Fruit fly (Drosophila melanogaster) whole organism, embryonic: ENCODE data around the gene cbt.

ENCODE experiments used
- Aef1 ChIP-seq: fragments of 200-800 bp; sonication (Bioruptor generic); IDR thresholded peaks from 3 replicates; pipeline ENCODE4 v1.3.6; 2022; ENCODE audit warnings: missing biosample characterization, missing genetic modification characterization
- B-H2 ChIP-seq: fragments of 200-800 bp; sonication (Bioruptor generic); optimal IDR thresholded peaks from 2 replicates; lab custom pipeline; 2018; ENCODE audit warnings: missing biosample characterization, mild to moderate bottlenecking, missing genetic modification characterization
- C15 ChIP-seq: fragments of 200-800 bp; sonication (Bioruptor generic); IDR thresholded peaks from 3 replicates; pipeline ENCODE4 v1.3.6; 2022; ENCODE audit warnings: missing biosample characterization, missing genetic modification characterization
- CG10147 ChIP-seq: fragments of 200-800 bp; sonication (Bioruptor generic); optimal IDR thresholded peaks from 2 replicates; lab custom pipeline; 2019; ENCODE audit warnings: missing biosample characterization, mild to moderate bottlenecking, missing genetic modification characterization, moderate library complexity
- CG11456 ChIP-seq: fragments of 200-800 bp; sonication (Bioruptor generic); IDR thresholded peaks from 3 replicates; pipeline ENCODE4 v1.3.6; 2022; ENCODE audit warnings: missing biosample characterization, missing genetic modification characterization
- CG11696 ChIP-seq: fragments of 200-800 bp; sonication (Bioruptor generic); IDR thresholded peaks from 2 replicates; pipeline ENCODE4 v1.3.6; 2022; ENCODE audit warnings: missing biosample characterization, missing genetic modification characterization
- CG11723 ChIP-seq: fragments of 200-800 bp; sonication (Bioruptor generic); optimal IDR thresholded peaks from 2 replicates; lab custom pipeline; 2017; ENCODE audit warnings: missing biosample characterization, mild to moderate bottlenecking, missing genetic modification characterization
- CG13775 ChIP-seq: fragments of 200-800 bp; sonication (Bioruptor generic); optimal IDR thresholded peaks from 3 replicates; lab custom pipeline; 2017; ENCODE audit warnings: missing biosample characterization, mild to moderate bottlenecking, missing genetic modification characterization
- CG15073 ChIP-seq: fragments of 200-800 bp; sonication (Bioruptor generic); optimal IDR thresholded peaks from 2 replicates; lab custom pipeline; 2016; ENCODE audit warnings: missing biosample characterization, missing genetic modification characterization
- CG1529 ChIP-seq: fragments of 200-800 bp; sonication (Bioruptor generic); optimal IDR thresholded peaks from 3 replicates; lab custom pipeline; 2018; ENCODE audit warnings: missing biosample characterization, missing genetic modification characterization
- CG17359 ChIP-seq: fragments of 200-800 bp; sonication (Bioruptor generic); optimal IDR thresholded peaks from 3 replicates; lab custom pipeline; 2018; ENCODE audit warnings: missing biosample characterization, mild to moderate bottlenecking, missing genetic modification characterization, moderate library complexity
- CG2875 ChIP-seq: fragments of 200-800 bp; sonication (Bioruptor generic); optimal IDR thresholded peaks from 2 replicates; lab custom pipeline; 2017; ENCODE audit warnings: missing biosample characterization, mild to moderate bottlenecking, missing genetic modification characterization, missing genetic modification reagents
- CG31388 ChIP-seq: fragments of 200-800 bp; sonication (Bioruptor generic); optimal IDR thresholded peaks from 2 replicates; lab custom pipeline; 2016; ENCODE audit warnings: missing biosample characterization, missing genetic modification characterization
- CG3407 ChIP-seq: fragments of 200-800 bp; sonication (Bioruptor generic); optimal IDR thresholded peaks from 2 replicates; lab custom pipeline; 2018; ENCODE audit warnings: missing biosample characterization, mild to moderate bottlenecking, missing genetic modification characterization
- CG4282 ChIP-seq: fragments of 200-800 bp; sonication (Bioruptor generic); optimal IDR thresholded peaks from 2 replicates; lab custom pipeline; 2016; ENCODE audit warnings: missing biosample characterization, missing genetic modification characterization
- CG6683 ChIP-seq: fragments of 200-800 bp; sonication (Bioruptor generic); optimal IDR thresholded peaks from 2 replicates; lab custom pipeline; 2017; ENCODE audit warnings: missing biosample characterization, mild to moderate bottlenecking, missing genetic modification characterization, missing genetic modification reagents
- CG7745 ChIP-seq: fragments of 200-800 bp; sonication (Bioruptor generic); optimal IDR thresholded peaks from 2 replicates; lab custom pipeline; 2018; ENCODE audit warnings: missing biosample characterization, mild to moderate bottlenecking, missing genetic modification characterization, moderate library complexity
- CG7963 ChIP-seq: fragments of 200-800 bp; sonication (Bioruptor generic); IDR thresholded peaks from 3 replicates; pipeline ENCODE4 v1.3.6; 2022; ENCODE audit warnings: missing biosample characterization, missing genetic modification characterization; ENCODE audit not compliant: partially characterized antibody
- CG8388 ChIP-seq: fragments of 200-800 bp; sonication (Bioruptor generic); optimal IDR thresholded peaks from 2 replicates; lab custom pipeline; 2019; ENCODE audit warnings: missing biosample characterization, mild to moderate bottlenecking, missing genetic modification characterization, moderate library complexity
- CkIIα-i1 ChIP-seq: fragments of 200-800 bp; sonication (Bioruptor generic); IDR thresholded peaks from 2 replicates; pipeline ENCODE4 v1.3.6; 2022; ENCODE audit warnings: missing biosample characterization, missing genetic modification characterization
- Dek ChIP-seq: fragments of 200-800 bp; sonication (Bioruptor generic); optimal IDR thresholded peaks from 3 replicates; lab custom pipeline; 2019; ENCODE audit warnings: missing biosample characterization, mild to moderate bottlenecking, missing genetic modification characterization, moderate library complexity
- Dfd ChIP-seq, 2 experiments: fragments of >200 bp; optimal IDR thresholded peaks; 2 replicates each; lab custom pipeline; 2017; ENCODE audit warnings: missing biosample characterization in 2 of 2, missing genetic modification characterization in 2 of 2
- Fer3 ChIP-seq: fragments of 200-800 bp; sonication (Bioruptor generic); optimal IDR thresholded peaks from 2 replicates; lab custom pipeline; 2018; ENCODE audit warnings: missing biosample characterization, mild to moderate bottlenecking, missing genetic modification characterization, moderate library complexity
- NFAT ChIP-seq: fragments of 200-800 bp; sonication (Bioruptor generic); IDR thresholded peaks from 2 replicates; pipeline ENCODE4 v1.3.6; 2022; ENCODE audit warnings: missing biosample characterization, missing genetic modification characterization
- Rfx ChIP-seq: fragments of 200-800 bp; sonication (Bioruptor generic); IDR thresholded peaks from 2 replicates; pipeline ENCODE4 v1.3.6; 2022; ENCODE audit warnings: missing biosample characterization, missing genetic modification characterization
- Tbp ChIP-seq: fragments of >200 bp; optimal IDR thresholded peaks from 2 replicates; lab custom pipeline; 2018; ENCODE audit warnings: missing biosample characterization, missing genetic modification characterization
- bbx ChIP-seq: fragments of 200-800 bp; sonication (Bioruptor generic); IDR thresholded peaks from 2 replicates; pipeline ENCODE4 v1.3.6; 2022; ENCODE audit warnings: missing biosample characterization, missing genetic modification characterization; ENCODE audit not compliant: partially characterized antibody
- bcd ChIP-seq: fragments of 200-800 bp; sonication (Bioruptor generic); optimal IDR thresholded peaks from 2 replicates; lab custom pipeline; 2017; ENCODE audit warnings: missing biosample characterization, mild to moderate bottlenecking, missing genetic modification characterization
- caup ChIP-seq: fragments of 200-800 bp; sonication (Bioruptor generic); optimal IDR thresholded peaks from 3 replicates; lab custom pipeline; 2017; ENCODE audit warnings: missing biosample characterization, mild to moderate bottlenecking, missing genetic modification characterization, moderate library complexity; ENCODE audit not compliant: severe bottlenecking
- chif ChIP-seq, 2 experiments: fragments of 200-800 bp; sonication (Bioruptor generic); optimal IDR thresholded peaks; 3 replicates each; lab custom pipeline; 2016; ENCODE audit warnings: missing biosample characterization in 2 of 2, missing genetic modification characterization in 2 of 2
- croc ChIP-seq: fragments of 200-800 bp; sonication (Bioruptor generic); conservative IDR thresholded peaks from 3 replicates; pipeline ENCODE4 v1.3.6; 2022; ENCODE audit warnings: missing biosample characterization, missing genetic modification characterization
- ems ChIP-seq: fragments of 200-800 bp; sonication (Bioruptor generic); optimal IDR thresholded peaks from 3 replicates; lab custom pipeline; 2016; ENCODE audit warnings: missing biosample characterization, missing genetic modification characterization
- ftz-f1 ChIP-seq: fragments of 200-800 bp; sonication (Bioruptor generic); optimal IDR thresholded peaks from 2 replicates; lab custom pipeline; 2016; ENCODE audit warnings: missing biosample characterization, missing genetic modification characterization
- fu2 ChIP-seq: fragments of 200-800 bp; sonication (Bioruptor generic); optimal IDR thresholded peaks from 2 replicates; lab custom pipeline; 2016; ENCODE audit warnings: missing biosample characterization, missing genetic modification characterization
- insv ChIP-seq, 2 experiments: fragments of 200-800 bp; sonication (Bioruptor generic); optimal IDR thresholded peaks; 3 replicates each; lab custom pipeline; 2016 to 2018; ENCODE audit warnings: missing biosample characterization in 2 of 2, missing genetic modification characterization in 2 of 2
- knrl ChIP-seq: fragments of 200-800 bp; sonication (Bioruptor generic); IDR thresholded peaks from 3 replicates; pipeline ENCODE4 v1.3.6; 2022; ENCODE audit warnings: missing biosample characterization, missing genetic modification characterization; ENCODE audit not compliant: partially characterized antibody
- maf-S ChIP-seq: fragments of 200-800 bp; sonication (Bioruptor generic); optimal IDR thresholded peaks from 2 replicates; lab custom pipeline; 2016; ENCODE audit warnings: missing biosample characterization, missing genetic modification characterization
- otp ChIP-seq: fragments of 200-800 bp; sonication (Bioruptor generic); IDR thresholded peaks from 3 replicates; pipeline ENCODE4, ENCODE4 v1.3.6; 2022; ENCODE audit warnings: missing biosample characterization, missing genetic modification characterization
- pan ChIP-seq, 4 experiments: fragments of >200 bp in 3 of 4; fragments of 200-800 bp in 1 of 4; sonication (Bioruptor generic) in 1 of 4; optimal IDR thresholded peaks in 3 of 4; IDR thresholded peaks in 1 of 4; 2 replicates each; pipeline versions ENCODE4 v1.3.6 to Lab custom; 2017 to 2022; ENCODE audit warnings: missing biosample characterization in 2 of 4, missing genetic modification characterization in 2 of 4, mixed read lengths in 1 of 4
- run ChIP-seq: fragments of 200-800 bp; sonication (Bioruptor generic); optimal IDR thresholded peaks from 3 replicates; lab custom pipeline; 2018; ENCODE audit warnings: missing biosample characterization, mild to moderate bottlenecking, missing genetic modification characterization
- scrt ChIP-seq: fragments of 200-800 bp; sonication (Bioruptor generic); optimal IDR thresholded peaks from 2 replicates; lab custom pipeline; 2018; ENCODE audit warnings: missing biosample characterization, mild to moderate bottlenecking, missing genetic modification characterization, moderate library complexity
- stwl ChIP-seq: fragments of 200-800 bp; sonication (Bioruptor generic); optimal IDR thresholded peaks from 3 replicates; lab custom pipeline; 2018; ENCODE audit warnings: missing biosample characterization, mild to moderate bottlenecking, missing genetic modification characterization, moderate library complexity
- toy ChIP-seq: fragments of 200-800 bp; sonication (Bioruptor generic); IDR thresholded peaks from 2 replicates; pipeline ENCODE4 v1.3.6; 2022; ENCODE audit warnings: missing biosample characterization, missing genetic modification characterization
- unpg ChIP-seq: fragments of 200-800 bp; sonication (Bioruptor generic); optimal IDR thresholded peaks from 3 replicates; lab custom pipeline; 2018; ENCODE audit warnings: missing biosample characterization, mild to moderate bottlenecking, missing genetic modification characterization, moderate library complexity
- yki ChIP-seq: fragments of >200 bp; optimal IDR thresholded peaks from 3 replicates; lab custom pipeline; 2018
- zf30C ChIP-seq: fragments of 200-800 bp; sonication (Bioruptor generic); optimal IDR thresholded peaks from 3 replicates; lab custom pipeline; 2018; ENCODE audit warnings: missing biosample characterization, mild to moderate bottlenecking, missing genetic modification characterization
- zfh1 ChIP-seq: fragments of 200-800 bp; sonication (Bioruptor generic); IDR thresholded peaks from 3 replicates; pipeline ENCODE4 v1.3.6; 2022; ENCODE audit warnings: missing biosample characterization, missing genetic modification characterization

Gene cbt

DNA sequence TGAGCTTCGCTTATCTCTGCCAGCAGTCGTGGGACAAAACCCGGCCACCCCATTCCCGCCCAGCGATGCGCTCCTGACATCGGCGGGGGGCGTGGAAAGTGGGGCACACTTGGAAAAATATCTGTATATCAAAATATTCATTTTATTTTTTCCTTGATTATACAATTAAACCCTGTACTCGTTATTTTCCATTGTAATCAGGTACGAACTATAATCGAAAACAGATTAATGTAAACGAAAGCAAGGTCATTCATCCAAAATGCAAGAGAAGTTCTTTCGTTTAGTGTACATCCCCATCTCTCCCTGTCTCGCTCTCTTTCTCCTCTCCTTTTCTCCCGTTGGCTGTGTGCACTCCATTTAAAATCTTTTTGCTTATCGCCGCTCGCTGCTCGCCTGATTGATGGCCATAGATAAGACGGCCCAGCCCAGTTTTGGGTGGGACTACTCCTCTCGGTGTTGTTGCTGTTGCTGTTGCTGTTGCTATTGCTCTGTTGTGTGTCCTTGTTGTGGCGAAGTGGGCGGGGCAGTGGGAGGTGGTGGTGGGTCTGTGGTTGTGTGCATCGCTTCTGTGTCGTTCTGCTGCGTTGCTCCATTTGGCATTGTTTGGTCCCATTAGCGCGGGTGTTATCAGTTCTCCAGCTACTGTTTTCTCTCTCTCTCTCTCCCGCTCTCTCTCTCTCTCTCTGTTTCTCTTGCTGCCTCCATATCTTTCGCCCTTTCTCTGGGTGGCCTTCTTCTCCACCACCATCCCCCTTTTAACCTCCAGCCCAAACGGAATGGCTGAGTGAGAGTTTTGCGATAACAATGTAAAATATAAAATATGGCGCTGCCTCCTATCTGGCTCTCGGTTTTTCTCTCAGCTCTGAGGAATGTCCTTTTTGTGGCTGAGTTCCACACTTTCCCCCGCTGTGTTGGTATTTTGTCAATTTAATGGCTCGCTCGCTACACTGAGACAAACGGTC is 36.8 kb upstream of the cbt start (continued):
- TF ChIP-seq CG1529 (peak; percentile 75), Fer3 (tag; lab: Kevin White, UChicago) (peak; percentile 64), unpg (GFP tag; lab: Kevin White, UChicago) (peak; percentile 79), otp (GFP tag; lab: Robert Waterston, UW) (peak; percentile 64; the same call in 2 of the 3 replicates), fu2 (GFP tag; lab: Kevin White, UChicago) (peak; percentile 45), knrl (GFP tag; lab: Robert Waterston, UW) (no peak), CG6683 (peak; percentile 70), CG7963 (GFP tag; lab: Robert Waterston, UW) (no peak), CG11723 (GFP tag; lab: Kevin White, UChicago) (peak; percentile 38), CG17359 (tag; lab: Kevin White, UChicago) (peak; percentile 89), CG7745 (tag; lab: Kevin White, UChicago) (no peak), CG10147 (peak; percentile 61), CG11456 (GFP tag; lab: Robert Waterston, UW) (peak; percentile 38; the same call in 1 of the 3 replicates), CG3407 (GFP tag; lab: Kevin White, UChicago) (peak; percentile 68), CG15073 (peak; percentile 24), NFAT (GFP tag; lab: Robert Waterston, UW) (no peak), toy (GFP tag; lab: Robert Waterston, UW) (no peak), maf-S (GFP tag; lab: Kevin White, UChicago) (peak; percentile 41), B-H2 (GFP tag; lab: Kevin White, UChicago) (no peak), Dfd (GFP tag; optimal IDR thresholded peaks at IDR 0.05; lab: Kevin White, UChicago) (no peak), Tbp (GFP tag; lab: Kevin White, UChicago) (no peak), croc (GFP tag; lab: Robert Waterston, UW) (peak; percentile 69), Dek (tag; lab: Kevin White, UChicago) (peak; percentile 40), ems (GFP tag; lab: Kevin White, UChicago) (peak; percentile 35), CG13775 (GFP tag; lab: Kevin White, UChicago) (peak; percentile 57), yki (lab: Kevin White, UChicago) (peak; percentile 5), CG2875 (GFP tag; lab: Kevin White, UChicago) (peak; percentile 71), Rfx (GFP tag; lab: Robert Waterston, UW) (peak; percentile 62; the same call in 1 of the 2 replicates), stwl (tag; lab: Kevin White, UChicago) (no peak), bcd (GFP tag; lab: Kevin White, UChicago) (peak; percentile 80), CkIIα-i1 (GFP tag; lab: Robert Waterston, UW) (no peak), C15 (GFP tag; lab: Robert Waterston, UW) (peak; percentile 61; the same call in 1 of the 3 replicates), chif (GFP tag; optimal IDR thresholded peaks at IDR 0.05; lab: Kevin White, UChicago) (peak; percentile 72 to 80), insv (GFP tag; optimal IDR thresholded peaks at IDR 0.05; lab: Kevin White, UChicago) (no peak), zfh1 (peak; percentile 81), CG4282 (GFP tag; lab: Kevin White, UChicago) (peak; percentile 16), scrt (GFP tag; lab: Kevin White, UChicago) (peak; percentile 73), run (tag; lab: Kevin White, UChicago) (peak; percentile 33), Aef1 (peak; percentile 51; the same call in 2 of the 3 replicates), CG31388 (GFP tag; lab: Kevin White, UChicago) (no peak), bbx (GFP tag; lab: Robert Waterston, UW) (no peak), pan (optimal IDR thresholded peaks at IDR 0.05; lab: Kevin White, UChicago) (no peak), pan (GFP tag; optimal IDR thresholded peaks at IDR 0.05 in 1 of 2, IDR thresholded peaks at IDR 0.05 in 1 of 2) (peak in 1 of 2 experiments; percentile 78), CG8388 (GFP tag; lab: Kevin White, UChicago) (peak; percentile 79), caup (GFP tag; lab: Kevin White, UChicago) (peak; percentile 58), zf30C (peak; percentile 64), ftz-f1 (GFP tag; lab: Kevin White, UChicago) (no peak), CG11696 (no peak)
